Worm (Caenorhabditis elegans) whole organism, L4 larva: ENCODE data around the gene dct-5.

Experiments
- egl-27 ChIP-seq: sonication (generic microtip); optimal IDR thresholded peaks from 3 replicates; lab custom pipeline; 2017; ENCODE audit warnings: missing biosample characterization, missing genetic modification reagents, missing genetic modification characterization
- mdt-29 ChIP-seq: fragments of 200-800 bp; sonication (Bioruptor generic); IDR thresholded peaks from 2 replicates; pipeline ENCODE4 v1.3.6; 2022; ENCODE audit warnings: missing genetic modification reagents, missing genetic modification characterization, missing compliant biosample characterization
- nhr-41 ChIP-seq: fragments of 200-800 bp; sonication (Bioruptor generic); IDR thresholded peaks from 2 replicates; pipeline ENCODE4 v1.3.6; 2022; ENCODE audit warnings: missing genetic modification reagents, missing genetic modification characterization, missing compliant biosample characterization
- tra-1 ChIP-seq: fragments of 200-800 bp; sonication (Bioruptor generic); IDR thresholded peaks from 2 replicates; pipeline ENCODE4 v1.3.6; 2022; ENCODE audit warnings: missing genetic modification reagents, missing genetic modification characterization, missing compliant biosample characterization

- TF ChIP-seq mdt-29 (no peak), tra-1 (GFP tag; lab: Robert Waterston, UW) (no peak), egl-27 (no peak), nhr-41 (no peak)
Observed at ce11 chrII:5437586-5437985, 853 bp upstream of the dct-5 start, which contains the start of gene F07F6.1.
